Worm (Caenorhabditis elegans) whole organism, L2 larva: ENCODE measurements around the gene rps-0.
"Not testable (repeated sequence)": the region's sequence is repeated elsewhere in the genome, so short reads cannot be mapped to it uniquely, and the experiment has no call there.

Experiments
- C34F6.9 ChIP-seq: fragments of 150-350 bp; optimal IDR thresholded peaks from 2 replicates; lab custom pipeline; 2014; ENCODE audit warnings: missing biosample characterization, missing genetic modification characterization
- F13H6.1 ChIP-seq: sonication (generic microtip); optimal IDR thresholded peaks from 2 replicates; lab custom pipeline; 2016; ENCODE audit warnings: missing genetic modification characterization, missing compliant biosample characterization
- R02D3.7 ChIP-seq: fragments of 150-350 bp; optimal IDR thresholded peaks from 2 replicates; lab custom pipeline; 2014; ENCODE audit warnings: missing biosample characterization, missing genetic modification characterization
- Y55F3AM.14 ChIP-seq: fragments of 200-800 bp; sonication (Bioruptor generic); optimal IDR thresholded peaks from 2 replicates; lab custom pipeline; 2018; ENCODE audit warnings: mild to moderate bottlenecking, missing genetic modification characterization, missing compliant biosample characterization
- alr-1 ChIP-seq: fragments of 150-350 bp; optimal IDR thresholded peaks from 2 replicates; lab custom pipeline; 2014; ENCODE audit warnings: missing biosample characterization, missing genetic modification characterization
- aly-2 ChIP-seq: fragments of 150-350 bp; optimal IDR thresholded peaks from 2 replicates; lab custom pipeline; 2014; ENCODE audit warnings: missing biosample characterization, missing genetic modification characterization
- ama-1 ChIP-seq: fragments of 150-350 bp; optimal IDR thresholded peaks from 2 replicates; lab custom pipeline; 2018; ENCODE audit warnings: inconsistent platforms
- blmp-1 ChIP-seq: sonication (generic microtip); optimal IDR thresholded peaks from 2 replicates; lab custom pipeline; 2017; ENCODE audit warnings: missing genetic modification characterization, mild to moderate bottlenecking, missing compliant biosample characterization, antibody characterized with exemption, moderate library complexity; ENCODE audit not compliant: insufficient read depth
- ceh-16 ChIP-seq: fragments of 150-350 bp; optimal IDR thresholded peaks from 2 replicates; lab custom pipeline; 2014; ENCODE audit warnings: missing biosample characterization, missing genetic modification characterization
- ceh-82 ChIP-seq: fragments of 150-350 bp; optimal IDR thresholded peaks from 2 replicates; lab custom pipeline; 2014; ENCODE audit warnings: missing biosample characterization, missing genetic modification characterization
- crh-2 ChIP-seq: sonication (generic microtip); optimal IDR thresholded peaks from 2 replicates; lab custom pipeline; 2017; ENCODE audit warnings: missing biosample characterization, missing genetic modification characterization
- dmd-4 ChIP-seq: sonication (generic microtip); optimal IDR thresholded peaks from 2 replicates; lab custom pipeline; 2017; ENCODE audit warnings: missing biosample characterization, missing genetic modification characterization
- egl-27 ChIP-seq: sonication (generic microtip); optimal IDR thresholded peaks from 3 replicates; lab custom pipeline; 2017; ENCODE audit warnings: missing biosample characterization, missing genetic modification reagents, missing genetic modification characterization
- elt-3 ChIP-seq: sonication (generic microtip); optimal IDR thresholded peaks from 2 replicates; lab custom pipeline; 2017; ENCODE audit warnings: missing biosample characterization, missing genetic modification characterization
- fos-1 ChIP-seq: fragments of 150-350 bp; optimal IDR thresholded peaks from 2 replicates; lab custom pipeline; 2014; ENCODE audit warnings: missing biosample characterization, missing genetic modification characterization
- gmeb-1 ChIP-seq: fragments of 150-350 bp; optimal IDR thresholded peaks from 2 replicates; lab custom pipeline; 2014; ENCODE audit warnings: missing biosample characterization, missing genetic modification characterization
- lin-11 ChIP-seq: fragments of 150-350 bp; sonication (generic microtip); optimal IDR thresholded peaks from 2 replicates; lab custom pipeline; 2014; ENCODE audit warnings: missing biosample characterization, missing genetic modification characterization, inconsistent platforms, mixed read lengths
- lin-39 ChIP-seq: fragments of 150-350 bp; optimal IDR thresholded peaks from 2 replicates; lab custom pipeline; 2014; ENCODE audit warnings: missing biosample characterization, missing genetic modification reagents, missing genetic modification characterization
- lsy-2 ChIP-seq, 2 experiments: fragments of 150-350 bp in 1 of 2; sonication (generic microtip) in 1 of 2; optimal IDR thresholded peaks; 2 replicates each; lab custom pipeline; 2014 to 2017; ENCODE audit warnings: missing biosample characterization in 2 of 2, missing genetic modification characterization in 2 of 2
- mbf-1 ChIP-seq: sonication (generic microtip); optimal IDR thresholded peaks from 2 replicates; lab custom pipeline; 2017; ENCODE audit warnings: missing biosample characterization, missing genetic modification characterization
- mdl-1 ChIP-seq, 2 experiments: fragments of 150-350 bp in 1 of 2; sonication (generic microtip) in 1 of 2; optimal IDR thresholded peaks; 2 replicates each; lab custom pipeline; 2017; ENCODE audit warnings: missing biosample characterization in 2 of 2, missing genetic modification characterization in 2 of 2
- nhr-10 ChIP-seq: sonication (generic microtip); optimal IDR thresholded peaks from 2 replicates; lab custom pipeline; 2017; ENCODE audit warnings: missing biosample characterization, missing genetic modification characterization
- nhr-129 ChIP-seq: fragments of 150-350 bp; optimal IDR thresholded peaks from 2 replicates; lab custom pipeline; 2014; ENCODE audit warnings: missing biosample characterization, missing genetic modification characterization
- nhr-237 ChIP-seq: fragments of 150-350 bp; optimal IDR thresholded peaks from 2 replicates; lab custom pipeline; 2014; ENCODE audit warnings: missing biosample characterization, missing genetic modification characterization
- nhr-6 ChIP-seq: fragments of 150-350 bp; optimal IDR thresholded peaks from 2 replicates; lab custom pipeline; 2014; ENCODE audit warnings: missing biosample characterization, missing genetic modification characterization
- nhr-77 ChIP-seq: fragments of 150-350 bp; optimal IDR thresholded peaks from 2 replicates; lab custom pipeline; 2014; ENCODE audit warnings: missing biosample characterization, missing genetic modification characterization
- sem-4 ChIP-seq: fragments of 150-350 bp; optimal IDR thresholded peaks from 2 replicates; lab custom pipeline; 2014; ENCODE audit warnings: missing biosample characterization, missing genetic modification reagents, missing genetic modification characterization
- sma-9 ChIP-seq, 2 experiments: fragments of 150-350 bp in 1 of 2; sonication (generic microtip) in 1 of 2; optimal IDR thresholded peaks; 2 replicates each; lab custom pipeline; 2014 to 2016; ENCODE audit warnings: missing genetic modification characterization in 2 of 2, mild to moderate bottlenecking in 1 of 2, missing biosample characterization in 1 of 2, missing compliant biosample characterization in 1 of 2, missing genetic modification reagents in 1 of 2, moderate library complexity in 1 of 2
- snpc-4 ChIP-seq: fragments of 150-350 bp; optimal IDR thresholded peaks from 2 replicates; lab custom pipeline; 2014; ENCODE audit warnings: missing biosample characterization, missing genetic modification characterization
- unc-39 ChIP-seq: fragments of 150-350 bp; optimal IDR thresholded peaks from 2 replicates; lab custom pipeline; 2014; ENCODE audit warnings: missing biosample characterization, missing genetic modification characterization
- unc-55 ChIP-seq: fragments of 150-350 bp; sonication (generic microtip); optimal IDR thresholded peaks from 3 replicates; lab custom pipeline; 2014; ENCODE audit warnings: missing biosample characterization, missing genetic modification reagents, missing genetic modification characterization
- ztf-1 ChIP-seq: fragments of 200-800 bp; sonication (Bioruptor generic); conservative IDR thresholded peaks from 2 replicates; pipeline ENCODE4 v1.3.6; 2022; ENCODE audit warnings: missing genetic modification characterization, missing compliant biosample characterization
- ztf-11 ChIP-seq: sonication (generic microtip); optimal IDR thresholded peaks from 2 replicates; lab custom pipeline; 2017; ENCODE audit warnings: missing biosample characterization, missing genetic modification characterization

Gene rps-0

DNA sequence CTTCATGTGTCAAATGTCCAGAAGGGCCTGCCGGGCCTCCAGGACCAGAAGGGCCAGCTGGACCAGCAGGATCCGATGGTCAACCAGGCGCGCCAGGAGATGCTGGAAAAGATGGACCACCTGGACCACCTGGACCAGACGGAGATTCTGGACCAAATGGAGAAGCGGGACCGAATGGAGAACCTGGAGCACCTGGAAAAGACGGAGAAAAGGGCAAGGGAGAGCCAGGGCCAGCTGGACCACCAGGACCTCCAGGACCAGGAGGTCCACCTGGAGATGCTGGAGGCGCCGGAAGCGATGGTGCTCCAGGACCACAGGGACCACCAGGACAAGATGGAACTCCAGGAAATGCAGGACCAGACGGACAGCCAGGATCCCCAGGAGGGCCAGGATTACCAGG, 5.2 kb downstream of the rps-0 start:
- no peak for TF ChIP-seq lsy-2 (tag; optimal IDR thresholded peaks at IDR 0.05; lab: Kevin White, UChicago)
- TF ChIP-seq mbf-1 (tag; lab: Kevin White, UChicago), result no peak
- no peak for TF ChIP-seq sma-9 (GFP tag; optimal IDR thresholded peaks at IDR 0.05; lab: Kevin White, UChicago)
- no peak for TF ChIP-seq sma-9 (tag; optimal IDR thresholded peaks at IDR 0.05; lab: Kevin White, UChicago)
- no peak for TF ChIP-seq nhr-6 (tag; lab: Kevin White, UChicago)

- TF ChIP-seq R02D3.7 (tag; lab: Kevin White, UChicago) (no peak), dmd-4 (tag; lab: Kevin White, UChicago) (no peak), ama-1 (lab: Kevin White, UChicago) (no peak), sem-4 (tag; lab: Kevin White, UChicago) (no peak), alr-1 (tag; lab: Kevin White, UChicago) (no peak), lin-39 (no peak)
Measured at ce11 chrIII:4748109-4748508, 5.7 kb downstream of the rps-0 start, which contains the start of gene col-89. Gene col-89 (plus strand): TSS chrIII:4748127.

- TF ChIP-seq R02D3.7 (tag; lab: Kevin White, UChicago), result no peak
- TF ChIP-seq snpc-4 (tag; lab: Kevin White, UChicago), result no peak
- no peak for TF ChIP-seq ceh-82 (tag; lab: Kevin White, UChicago)
- no peak for TF ChIP-seq lin-11 (tag; lab: Kevin White, UChicago)
- no peak for TF ChIP-seq C34F6.9 (tag; lab: Kevin White, UChicago)
- no peak for TF ChIP-seq mdl-1 (tag; optimal IDR thresholded peaks at IDR 0.05; lab: Kevin White, UChicago)
- TF ChIP-seq elt-3 (tag; lab: Kevin White, UChicago), result no peak
- no peak for TF ChIP-seq ztf-1 (GFP tag; lab: Robert Waterston, UW)
- TF ChIP-seq egl-27, result no peak
- no peak for TF ChIP-seq aly-2 (tag; lab: Kevin White, UChicago)
- no peak for TF ChIP-seq ztf-11 (tag; lab: Kevin White, UChicago)
- no peak for TF ChIP-seq unc-55
- no peak for TF ChIP-seq F13H6.1 (tag; lab: Kevin White, UChicago)
- TF ChIP-seq nhr-10 (tag; lab: Kevin White, UChicago), result no peak
- TF ChIP-seq, all 48 proteins: peak for 0
Measured at ce11 chrIII:4745934-4746333, 7.9 kb downstream of the rps-0 start, which contains the start of gene F17C8.6. Gene F17C8.6 (minus strand): TSS chrIII:4746034.

DNA sequence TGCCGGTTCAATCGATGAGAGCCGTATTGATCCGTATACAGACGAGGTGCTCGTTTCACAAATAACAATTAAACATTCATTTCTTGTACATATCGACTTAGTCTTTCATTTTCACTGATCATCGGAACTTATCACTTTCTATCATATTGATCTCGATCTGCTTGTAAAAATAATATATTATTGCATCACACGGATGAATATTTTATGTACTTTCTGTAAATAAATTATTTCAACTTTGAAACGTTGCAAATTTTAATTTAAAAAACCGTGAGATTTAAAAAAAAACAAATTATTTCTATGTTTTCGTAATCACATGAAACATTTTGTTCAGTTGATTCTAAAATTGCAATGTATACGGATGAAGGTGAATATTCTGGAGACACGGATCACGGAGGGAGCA, 11.2 kb downstream of the rps-0 start, which contains the start of gene twk-6:
twk-6 (plus strand) TSS at position 301 of the 400 bp plus-strand sequence.
- TF ChIP-seq blmp-1 (tag; lab: Kevin White, UChicago); C34F6.9 (tag; lab: Kevin White, UChicago); nhr-77: not testable (repeated sequence)

- no peak for TF ChIP-seq Y55F3AM.14
- TF ChIP-seq R02D3.7 (tag; lab: Kevin White, UChicago), result no peak
- TF ChIP-seq lsy-2 (tag; optimal IDR thresholded peaks at IDR 0.05; lab: Kevin White, UChicago), result peak in 1 of 2 experiments; percentile 28
- no peak for TF ChIP-seq nhr-6 (tag; lab: Kevin White, UChicago)
- TF ChIP-seq nhr-129 (tag; lab: Kevin White, UChicago), result peak; percentile 27
- TF ChIP-seq fos-1 (tag; lab: Kevin White, UChicago), result peak; percentile 78
- no peak for TF ChIP-seq sem-4 (tag; lab: Kevin White, UChicago)
- TF ChIP-seq alr-1 (tag; lab: Kevin White, UChicago), result no peak
- no peak for TF ChIP-seq aly-2 (tag; lab: Kevin White, UChicago)
- no peak for TF ChIP-seq nhr-237 (tag; lab: Kevin White, UChicago)
- peak; percentile 29 for TF ChIP-seq crh-2 (tag; lab: Kevin White, UChicago)
- no peak for TF ChIP-seq gmeb-1 (tag; lab: Kevin White, UChicago)
- TF ChIP-seq, all 48 proteins: peak for 4
Measured at ce11 chrIII:4740820-4741219, 13.0 kb downstream of the rps-0 start.

DNA sequence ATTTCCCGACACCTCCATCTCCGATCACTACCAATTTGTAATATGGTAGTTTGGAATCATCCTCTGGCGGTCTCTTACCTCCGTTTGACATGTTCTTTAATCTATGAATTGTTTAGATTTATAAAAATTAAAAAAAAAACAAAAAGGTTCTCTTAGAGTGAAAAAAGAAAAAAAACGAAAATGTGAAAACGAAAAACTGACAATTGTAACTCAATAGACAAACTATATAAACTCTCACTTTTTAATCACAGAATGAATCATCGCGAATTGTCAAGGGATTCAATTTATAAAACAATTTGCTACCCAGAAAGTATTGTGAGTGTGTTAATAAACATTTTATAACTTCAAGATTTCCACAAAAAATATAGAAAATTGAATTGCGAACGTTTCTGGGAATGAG, 13.9 kb downstream of the rps-0 start, which contains the start of gene ras-2:
ras-2 (minus strand) TSS at position 101 of the 400 bp plus-strand sequence.
- TF ChIP-seq nhr-6 (tag; lab: Kevin White, UChicago), result no peak
- no peak for TF ChIP-seq ceh-16 (tag; lab: Kevin White, UChicago)
- TF ChIP-seq ama-1 (lab: Kevin White, UChicago), result no peak
- no peak for TF ChIP-seq unc-39
- no peak for TF ChIP-seq lsy-2 (tag; optimal IDR thresholded peaks at IDR 0.05; lab: Kevin White, UChicago)
- TF ChIP-seq mdl-1 (tag; optimal IDR thresholded peaks at IDR 0.05; lab: Kevin White, UChicago), result no peak
- no peak for TF ChIP-seq blmp-1 (tag; lab: Kevin White, UChicago)
- TF ChIP-seq dmd-4 (tag; lab: Kevin White, UChicago), result no peak
